Fruit fly (Drosophila melanogaster): ENCODE results near the gene CG4598.

The CG4598 gene

DNA sequence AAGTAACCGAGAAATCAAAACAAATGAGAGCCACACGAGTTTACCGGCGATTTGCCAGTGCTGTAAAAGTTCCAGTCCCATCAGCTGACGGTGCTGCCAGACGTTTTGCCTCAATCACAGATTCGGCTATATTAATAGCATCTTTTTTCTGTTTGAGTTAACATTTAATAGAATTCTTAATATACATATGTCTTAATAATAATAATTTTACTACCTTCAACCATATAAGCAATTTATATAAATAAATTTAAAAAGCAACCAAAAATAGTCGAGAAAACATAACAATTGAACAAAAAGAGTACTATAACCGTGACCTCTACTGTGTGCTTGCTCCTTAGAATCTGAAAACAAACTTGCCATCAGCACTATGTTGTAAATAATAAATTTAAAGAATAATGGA is 35.7 kb downstream of the CG4598 start, which contains the start of the genes CG13126 and CG4709:
CG13126 (minus strand) TSS at position 63 of the 400 bp plus-strand sequence.
CG4709 (plus strand) TSS at position 207 of the 400 bp plus-strand sequence.
- peak; percentile 57 for TF ChIP-seq vfl (GFP tag; optimal IDR thresholded peaks at IDR 0.05)
- peak; percentile 73; the same call in 2 of the 3 replicates for TF ChIP-seq gce (GFP tag; IDR thresholded peaks at IDR 0.05)
- peak; percentile 93 for TF ChIP-seq PHDP (tag; optimal IDR thresholded peaks at IDR 0.05)
- no peak for TF ChIP-seq sima (GFP tag; optimal IDR thresholded peaks at IDR 0.05)
- TF ChIP-seq CG30403 (GFP tag; optimal IDR thresholded peaks at IDR 0.05) = peak; percentile 92
- peak; percentile 66; the same call in 1 of the 2 replicates for TF ChIP-seq seq (GFP tag; IDR thresholded peaks at IDR 0.05)
- TF ChIP-seq bab2 (GFP tag; optimal IDR thresholded peaks at IDR 0.05) = peak; percentile 6
- peak in 1 of 3 experiments; percentile 83 for TF ChIP-seq Stat92E (GFP tag; optimal IDR thresholded peaks at IDR 0.05)
- TF ChIP-seq CG3281 (GFP tag; optimal IDR thresholded peaks at IDR 0.05) = peak; percentile 92
- TF ChIP-seq CG11456 (GFP tag; IDR thresholded peaks at IDR 0.05) = peak; percentile 83
- peak; percentile 63 to 92 for TF ChIP-seq bsh (GFP tag; optimal IDR thresholded peaks at IDR 0.05)
- TF ChIP-seq CG11723 (GFP tag; optimal IDR thresholded peaks at IDR 0.05) = peak; percentile 74
- TF ChIP-seq Sox102F (GFP tag; optimal IDR thresholded peaks at IDR 0.05) = peak; percentile 91
- TF ChIP-seq CG5180 (GFP tag; optimal IDR thresholded peaks at IDR 0.05) = peak; percentile 71
- TF ChIP-seq Camta (GFP tag; optimal IDR thresholded peaks at IDR 0.05) = peak; percentile 41
- TF ChIP-seq ken (GFP tag; IDR thresholded peaks at IDR 0.05) = peak; percentile 73
- TF ChIP-seq E2f2 (GFP tag; IDR thresholded peaks at IDR 0.05) = peak; percentile 76
- no peak for TF ChIP-seq z (GFP tag; IDR thresholded peaks at IDR 0.05)
- peak; percentile 82 for TF ChIP-seq CG9437 (GFP tag; optimal IDR thresholded peaks at IDR 0.05)
- TF ChIP-seq prd (optimal IDR thresholded peaks at IDR 0.05) = no peak
- peak; percentile 92 for TF ChIP-seq prd (GFP tag; IDR thresholded peaks at IDR 0.05)
- peak; percentile 96 for TF ChIP-seq trem (tag; optimal IDR thresholded peaks at IDR 0.05)
- TF ChIP-seq pita (GFP tag; optimal IDR thresholded peaks at IDR 0.05) = no peak
- no peak for TF ChIP-seq p53 (GFP tag; optimal IDR thresholded peaks at IDR 0.05)
- peak; percentile 76 for TF ChIP-seq CG4328 (GFP tag; optimal IDR thresholded peaks at IDR 0.05)
- TF ChIP-seq CG4404 (GFP tag; IDR thresholded peaks at IDR 0.05) = peak; percentile 81
- no peak for TF ChIP-seq Tbp (GFP tag; optimal IDR thresholded peaks at IDR 0.05)
- peak; percentile 60 for TF ChIP-seq CG7987 (GFP tag; optimal IDR thresholded peaks at IDR 0.05)
- no peak for TF ChIP-seq ato (GFP tag; IDR thresholded peaks at IDR 0.05; ENCODE audit: partially characterized antibody)
- TF ChIP-seq eyg (GFP tag; optimal IDR thresholded peaks at IDR 0.05) = peak; percentile 4
- peak; percentile 91 for TF ChIP-seq CG13296 (GFP tag; optimal IDR thresholded peaks at IDR 0.05)
- TF ChIP-seq CG18599 (GFP tag; optimal IDR thresholded peaks at IDR 0.05) = peak; percentile 96
- no peak for TF ChIP-seq gt (GFP tag; IDR thresholded peaks at IDR 0.05)
- peak; percentile 92 for TF ChIP-seq CG13775 (GFP tag; optimal IDR thresholded peaks at IDR 0.05)
- TF ChIP-seq Dbx (GFP tag; IDR thresholded peaks at IDR 0.05) = peak; percentile 87; the same call in 2 of the 3 replicates
- TF ChIP-seq Xrp1 (GFP tag; IDR thresholded peaks at IDR 0.05) = peak; percentile 97
- peak; percentile 28 for TF ChIP-seq Bdp1 (GFP tag; optimal IDR thresholded peaks at IDR 0.05)
- peak; percentile 75 for TF ChIP-seq ro (GFP tag; IDR thresholded peaks at IDR 0.05)
- TF ChIP-seq BtbVII (GFP tag; optimal IDR thresholded peaks at IDR 0.05) = peak; percentile 84
- peak; percentile 80 for TF ChIP-seq CG3995 (GFP tag; optimal IDR thresholded peaks at IDR 0.05)
- TF ChIP-seq nerfin-1 (tag; optimal IDR thresholded peaks at IDR 0.05) = peak; percentile 92
- TF ChIP-seq zf30C (GFP tag; optimal IDR thresholded peaks at IDR 0.05) = no peak
- TF ChIP-seq gsb-n (tag; optimal IDR thresholded peaks at IDR 0.05) = peak; percentile 93
- no peak for TF ChIP-seq kni (GFP tag; optimal IDR thresholded peaks at IDR 0.05)
- TF ChIP-seq gcm2 (GFP tag; optimal IDR thresholded peaks at IDR 0.05) = no peak
- TF ChIP-seq CG16863 (GFP tag; optimal IDR thresholded peaks at IDR 0.05) = peak; percentile 24
- peak; percentile 86 for TF ChIP-seq org-1 (GFP tag; optimal IDR thresholded peaks at IDR 0.05)
- peak; percentile 45; the same call in 1 of the 3 replicates for TF ChIP-seq CG6175 (GFP tag; IDR thresholded peaks at IDR 0.05)
- TF ChIP-seq zen (tag; optimal IDR thresholded peaks at IDR 0.05) = peak; percentile 96
- TF ChIP-seq jumu (GFP tag; optimal IDR thresholded peaks at IDR 0.05) = no peak
- TF ChIP-seq CG2712 (tag; optimal IDR thresholded peaks at IDR 0.05) = peak; percentile 98

Data from whole organism, embryonic.